Worm (Caenorhabditis elegans) whole organism, L2 larva: Measurements from ENCODE around the gene F47B7.5.

Source experiments
- aly-2 ChIP-seq: fragments of 150-350 bp; optimal IDR thresholded peaks from 2 replicates; lab custom pipeline; 2014; ENCODE audit warnings: missing biosample characterization, missing genetic modification characterization
- nhr-12 ChIP-seq: fragments of 150-350 bp; optimal IDR thresholded peaks from 2 replicates; lab custom pipeline; 2014; ENCODE audit warnings: missing biosample characterization, missing genetic modification characterization
- nhr-6 ChIP-seq: fragments of 150-350 bp; optimal IDR thresholded peaks from 2 replicates; lab custom pipeline; 2014; ENCODE audit warnings: missing biosample characterization, missing genetic modification characterization
- snpc-4 ChIP-seq: fragments of 150-350 bp; optimal IDR thresholded peaks from 2 replicates; lab custom pipeline; 2014; ENCODE audit warnings: missing biosample characterization, missing genetic modification characterization
- unc-39 ChIP-seq: fragments of 150-350 bp; optimal IDR thresholded peaks from 2 replicates; lab custom pipeline; 2014; ENCODE audit warnings: missing biosample characterization, missing genetic modification characterization
- unc-55 ChIP-seq: fragments of 150-350 bp; sonication (generic microtip); optimal IDR thresholded peaks from 3 replicates; lab custom pipeline; 2014; ENCODE audit warnings: missing biosample characterization, missing genetic modification reagents, missing genetic modification characterization
- unc-62 ChIP-seq: fragments of 150-350 bp; optimal IDR thresholded peaks from 2 replicates; lab custom pipeline; 2014; ENCODE audit warnings: missing biosample characterization, missing genetic modification reagents, missing genetic modification characterization
- ztf-4 ChIP-seq: fragments of 150-350 bp; optimal IDR thresholded peaks from 2 replicates; lab custom pipeline; 2014; ENCODE audit warnings: missing biosample characterization, missing genetic modification characterization

ce11 chrX:3743190-3743589 is 25.4 kb downstream of the F47B7.5 start:
- TF ChIP-seq nhr-6, result no peak
- TF ChIP-seq aly-2, result no peak
- no peak for TF ChIP-seq unc-62
- TF ChIP-seq unc-39 (tag; lab: Kevin White, UChicago), result no peak
- no peak for TF ChIP-seq snpc-4 (tag; lab: Kevin White, UChicago)
- no peak for TF ChIP-seq nhr-12
- no peak for TF ChIP-seq unc-55
- TF ChIP-seq ztf-4, result no peak
